Fruit fly (Drosophila melanogaster): ENCODE data around the gene PolrMT.

Gene PolrMT

DNA sequence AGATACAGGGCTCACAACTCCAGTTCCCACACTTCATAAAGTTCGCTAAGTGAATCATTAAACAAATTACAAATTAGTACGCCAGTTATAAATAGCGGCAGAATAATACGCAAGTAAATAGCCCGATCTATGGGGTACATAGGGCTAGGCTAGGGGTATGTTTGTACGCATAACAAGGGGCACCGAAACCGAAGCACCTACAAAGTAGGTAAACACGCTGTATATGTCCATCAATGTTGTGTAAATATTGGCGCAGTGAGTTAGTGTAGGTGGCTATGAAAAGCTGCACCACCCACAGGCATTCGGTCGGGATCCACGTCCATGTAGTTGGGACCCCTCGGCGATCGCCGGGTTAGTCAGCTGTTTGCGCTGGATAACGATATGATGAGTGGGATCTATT, 36.0 kb downstream of the PolrMT start (continued):
- no peak for TF ChIP-seq CG6272 (GFP tag; IDR thresholded peaks at IDR 0.05)
- peak; percentile 94 for TF ChIP-seq CG18619 (GFP tag; optimal IDR thresholded peaks at IDR 0.05)
- peak; percentile 66 for TF ChIP-seq CG10321 (GFP tag; IDR thresholded peaks at IDR 0.05)
- peak; percentile 91 for TF ChIP-seq disco-r (GFP tag; optimal IDR thresholded peaks at IDR 0.05)
- TF ChIP-seq al (GFP tag; IDR thresholded peaks at IDR 0.05): peak; percentile 59; the same call in 1 of the 2 replicates
- peak; percentile 94 for TF ChIP-seq Sox100B (GFP tag; optimal IDR thresholded peaks at IDR 0.05)
- TF ChIP-seq Chrac-16 (GFP tag; optimal IDR thresholded peaks at IDR 0.05): peak; percentile 30
- TF ChIP-seq sqz (GFP tag; optimal IDR thresholded peaks at IDR 0.05): peak; percentile 91
- TF ChIP-seq CG6175 (GFP tag; IDR thresholded peaks at IDR 0.05): peak; percentile 70
- peak; percentile 97 for TF ChIP-seq Vsx1 (GFP tag; optimal IDR thresholded peaks at IDR 0.05)
- TF ChIP-seq CG1832 (GFP tag; optimal IDR thresholded peaks at IDR 0.05): no peak
- TF ChIP-seq toy (GFP tag; IDR thresholded peaks at IDR 0.05): peak; percentile 86
- peak; percentile 94 for TF ChIP-seq Hmr (GFP tag; optimal IDR thresholded peaks at IDR 0.05)
- no peak for TF ChIP-seq bbx (GFP tag; IDR thresholded peaks at IDR 0.05; ENCODE audit: partially characterized antibody)
- peak; percentile 98 for TF ChIP-seq CG6813 (GFP tag; optimal IDR thresholded peaks at IDR 0.05)
- peak; percentile 63 for TF ChIP-seq MESR4 (GFP tag; optimal IDR thresholded peaks at IDR 0.05)
- TF ChIP-seq Dek (tag; optimal IDR thresholded peaks at IDR 0.05): peak; percentile 79
- peak; percentile 18; the same call in 1 of the 3 replicates for TF ChIP-seq row (GFP tag; IDR thresholded peaks at IDR 0.05)
- TF ChIP-seq Fer2 (tag; optimal IDR thresholded peaks at IDR 0.05): peak; percentile 84
- TF ChIP-seq unpg (GFP tag; optimal IDR thresholded peaks at IDR 0.05): peak; percentile 89
- peak; percentile 79 for TF ChIP-seq Usf (GFP tag; optimal IDR thresholded peaks at IDR 0.05)
- TF ChIP-seq CG13894 (tag; optimal IDR thresholded peaks at IDR 0.05): peak; percentile 50
- TF ChIP-seq C15 (GFP tag; IDR thresholded peaks at IDR 0.05): peak; percentile 71; the same call in 2 of the 3 replicates
- peak; percentile 80 for TF ChIP-seq CG12155 (GFP tag; optimal IDR thresholded peaks at IDR 0.05)
- peak; percentile 94 for TF ChIP-seq gce (GFP tag; IDR thresholded peaks at IDR 0.05)
- TF ChIP-seq crc (GFP tag; optimal IDR thresholded peaks at IDR 0.05): peak; percentile 91
- TF ChIP-seq CG7556 (GFP tag; optimal IDR thresholded peaks at IDR 0.05): peak; percentile 91
- TF ChIP-seq CG4707 (GFP tag; optimal IDR thresholded peaks at IDR 0.05): peak; percentile 95
- peak; percentile 69 for TF ChIP-seq Sry-δ (GFP tag; optimal IDR thresholded peaks at IDR 0.05)
- TF ChIP-seq HLH3B (GFP tag; IDR thresholded peaks at IDR 0.05): peak; percentile 92
- peak; percentile 71 for TF ChIP-seq Oli (tag; optimal IDR thresholded peaks at IDR 0.05)
- peak; percentile 76 for TF ChIP-seq klu (GFP tag; IDR thresholded peaks at IDR 0.05)
- peak; percentile 64 for TF ChIP-seq exex (tag; optimal IDR thresholded peaks at IDR 0.05)
- peak; percentile 93 for TF ChIP-seq CG12744 (GFP tag; optimal IDR thresholded peaks at IDR 0.05)
- peak; percentile 54 for TF ChIP-seq CG30020 (tag; optimal IDR thresholded peaks at IDR 0.05)
- no peak for TF ChIP-seq sisA (GFP tag; IDR thresholded peaks at IDR 0.05)
- TF ChIP-seq cwo (GFP tag; optimal IDR thresholded peaks at IDR 0.05): peak; percentile 83
- TF ChIP-seq Ets97D (GFP tag; optimal IDR thresholded peaks at IDR 0.05): peak; percentile 74
- TF ChIP-seq Asciz (GFP tag; optimal IDR thresholded peaks at IDR 0.05): peak; percentile 98
- peak; percentile 87 for TF ChIP-seq CG15514 (GFP tag; optimal IDR thresholded peaks at IDR 0.05)
- peak; percentile 97 for TF ChIP-seq ci (GFP tag; IDR thresholded peaks at IDR 0.05)
- peak; percentile 90 for TF ChIP-seq CG9876 (GFP tag; optimal IDR thresholded peaks at IDR 0.05)
- peak; percentile 81 for TF ChIP-seq CG2116 (GFP tag; optimal IDR thresholded peaks at IDR 0.05)
- 0 out of 2 replicates have a peak, but pooled peaks have one; percentile 46 for TF ChIP-seq Poxn (GFP tag; IDR thresholded peaks at IDR 0.05)
- peak; percentile 87 for TF ChIP-seq CG6689 (GFP tag; IDR thresholded peaks at IDR 0.05)
- TF ChIP-seq Hsf (GFP tag; optimal IDR thresholded peaks at IDR 0.05): peak; percentile 81
- TF ChIP-seq CG7963 (GFP tag; IDR thresholded peaks at IDR 0.05; ENCODE audit: partially characterized antibody): no peak
- TF ChIP-seq CG5180 (GFP tag; optimal IDR thresholded peaks at IDR 0.05): peak; percentile 88
- no peak for TF ChIP-seq sc (optimal IDR thresholded peaks at IDR 0.05)
- TF ChIP-seq sc (GFP tag; optimal IDR thresholded peaks at IDR 0.05): peak; percentile 98
